Worm (Caenorhabditis elegans) whole organism, L4 larva: Measurements from ENCODE around the gene T27E4.5.

Experiments
- F49E8.2 ChIP-seq: sonication (generic microtip); optimal IDR thresholded peaks from 2 replicates; lab custom pipeline; 2016; ENCODE audit warnings: missing compliant biosample characterization, mild to moderate bottlenecking, missing genetic modification characterization, borderline replicate concordance
- T20F7.1 ChIP-seq: fragments of 200-800 bp; sonication (Bioruptor generic); optimal IDR thresholded peaks from 2 replicates; lab custom pipeline; 2018; ENCODE audit warnings: mild to moderate bottlenecking, missing genetic modification characterization, missing compliant biosample characterization
- Y48G9A.11 ChIP-seq: fragments of 200-800 bp; sonication (Bioruptor generic); IDR thresholded peaks from 2 replicates; pipeline ENCODE4 v1.3.6; 2022; ENCODE audit warnings: missing genetic modification reagents, missing genetic modification characterization, missing compliant biosample characterization
- Y5F2A.4 ChIP-seq: fragments of 200-800 bp; sonication (Bioruptor generic); optimal IDR thresholded peaks from 2 replicates; lab custom pipeline; 2018; ENCODE audit warnings: mild to moderate bottlenecking, missing genetic modification characterization, missing compliant biosample characterization
- ZK546.5 ChIP-seq, 2 experiments: sonication (generic microtip); optimal IDR thresholded peaks; 2 replicates each; lab custom pipeline; 2017; ENCODE audit warnings: missing biosample characterization in 2 of 2, missing genetic modification characterization in 2 of 2
- aha-1 ChIP-seq: fragments of 150-350 bp; peaks from one replicate; lab custom pipeline; 2014; ENCODE audit warnings: missing biosample characterization, missing genetic modification characterization
- ceh-28 ChIP-seq: fragments of 150-350 bp; optimal IDR thresholded peaks from 2 replicates; lab custom pipeline; 2014; ENCODE audit warnings: missing biosample characterization, missing genetic modification reagents, missing genetic modification characterization
- ceh-82 ChIP-seq: sonication (generic microtip); optimal IDR thresholded peaks from 2 replicates; lab custom pipeline; 2017; ENCODE audit warnings: missing biosample characterization, missing genetic modification characterization
- cey-2 ChIP-seq: sonication (generic microtip); optimal IDR thresholded peaks from 3 replicates; lab custom pipeline; 2017; ENCODE audit warnings: missing genetic modification characterization, mild to moderate bottlenecking, missing compliant biosample characterization, antibody characterized with exemption, borderline replicate concordance; ENCODE audit not compliant: insufficient read depth
- daf-16 ChIP-seq, 3 experiments: sonication (generic microtip); optimal IDR thresholded peaks; 2 replicates each; lab custom pipeline; 2016 to 2017; ENCODE audit warnings: missing genetic modification characterization in 3 of 3, missing genetic modification reagents in 3 of 3, mild to moderate bottlenecking in 2 of 3, missing compliant biosample characterization in 2 of 3, missing biosample characterization in 1 of 3, moderate library complexity in 1 of 3
- daf-8 ChIP-seq: fragments of 200-800 bp; sonication (Bioruptor generic); IDR thresholded peaks from 2 replicates; pipeline ENCODE4 v1.3.6; 2022; ENCODE audit warnings: missing genetic modification characterization, missing compliant biosample characterization
- hlh-30 ChIP-seq: sonication (generic microtip); optimal IDR thresholded peaks from 2 replicates; lab custom pipeline; 2017; ENCODE audit warnings: antibody characterized with exemption, mild to moderate bottlenecking, missing genetic modification characterization, missing compliant biosample characterization; ENCODE audit not compliant: insufficient read depth
- jun-1 ChIP-seq: fragments of 150-350 bp; optimal IDR thresholded peaks from 2 replicates; lab custom pipeline; 2014; ENCODE audit warnings: missing biosample characterization, missing genetic modification reagents, missing genetic modification characterization
- lim-7 ChIP-seq: fragments of 200-800 bp; sonication (Bioruptor generic); IDR thresholded peaks from 2 replicates; pipeline ENCODE4 v1.3.6; 2022; ENCODE audit warnings: missing genetic modification characterization, missing compliant biosample characterization
- lir-3 ChIP-seq: sonication (generic microtip); optimal IDR thresholded peaks from 2 replicates; lab custom pipeline; 2016; ENCODE audit warnings: mild to moderate bottlenecking, missing genetic modification characterization, missing compliant biosample characterization
- lsy-2 ChIP-seq, 2 experiments: fragments of 150-350 bp in 1 of 2; sonication (generic microtip) in 1 of 2; optimal IDR thresholded peaks; 2 replicates each; lab custom pipeline; 2014 to 2017; ENCODE audit warnings: missing biosample characterization in 2 of 2, missing genetic modification characterization in 2 of 2
- madf-5 ChIP-seq, 2 experiments: fragments of 200-800 bp; sonication (Bioruptor generic); IDR thresholded peaks; 2 replicates each; pipeline ENCODE4 v1.3.6; 2022; ENCODE audit warnings: missing compliant biosample characterization in 2 of 2, missing genetic modification characterization in 2 of 2
- madf-9 ChIP-seq: fragments of 200-800 bp; sonication (Bioruptor generic); conservative IDR thresholded peaks from 2 replicates; pipeline ENCODE4 v1.3.6; 2022; ENCODE audit warnings: missing genetic modification reagents, missing genetic modification characterization, missing compliant biosample characterization
- mdt-29 ChIP-seq: fragments of 200-800 bp; sonication (Bioruptor generic); IDR thresholded peaks from 2 replicates; pipeline ENCODE4 v1.3.6; 2022; ENCODE audit warnings: missing genetic modification reagents, missing genetic modification characterization, missing compliant biosample characterization
- mep-1 ChIP-seq: fragments of 150-350 bp; sonication (generic microtip); optimal IDR thresholded peaks from 3 replicates; lab custom pipeline; 2014; ENCODE audit warnings: missing biosample characterization, missing genetic modification characterization
- nhr-11 ChIP-seq: fragments of 150-350 bp; optimal IDR thresholded peaks from 2 replicates; lab custom pipeline; 2014; ENCODE audit warnings: missing biosample characterization, missing genetic modification characterization
- nhr-25 ChIP-seq: sonication (generic microtip); optimal IDR thresholded peaks from 2 replicates; lab custom pipeline; 2017; ENCODE audit warnings: missing genetic modification characterization, mild to moderate bottlenecking, missing compliant biosample characterization, antibody characterized with exemption, moderate library complexity, borderline replicate concordance; ENCODE audit not compliant: insufficient read depth
- pha-4 ChIP-seq, 2 experiments: fragments of 150-350 bp in 1 of 2; fragments of 200-800 bp in 1 of 2; sonication (Bioruptor generic) in 1 of 2; IDR thresholded peaks in 1 of 2; optimal IDR thresholded peaks in 1 of 2; 2 replicates each; pipeline versions ENCODE4 v1.3.6 to Lab custom; 2014 to 2022; ENCODE audit warnings: missing genetic modification characterization in 2 of 2, missing genetic modification reagents in 2 of 2, missing biosample characterization in 1 of 2, missing compliant biosample characterization in 1 of 2
- pqm-1 ChIP-seq: sonication (generic microtip); optimal IDR thresholded peaks from 2 replicates; lab custom pipeline; 2017; ENCODE audit warnings: missing biosample characterization, missing genetic modification characterization
- skn-1 ChIP-seq: fragments of 150-350 bp; optimal IDR thresholded peaks from 2 replicates; lab custom pipeline; 2014; ENCODE audit warnings: missing biosample characterization, missing genetic modification characterization
- snpc-1.2 ChIP-seq: fragments of 200-800 bp; sonication (Bioruptor generic); IDR thresholded peaks from 2 replicates; pipeline ENCODE4 v1.3.6; 2022; ENCODE audit warnings: missing genetic modification reagents, missing genetic modification characterization, missing compliant biosample characterization
- tag-97 ChIP-seq: fragments of 200-800 bp; sonication (Bioruptor generic); IDR thresholded peaks from 2 replicates; pipeline ENCODE4 v1.3.6; 2022; ENCODE audit warnings: missing genetic modification characterization, missing compliant biosample characterization
- zfp-2 ChIP-seq: sonication (generic microtip); optimal IDR thresholded peaks from 2 replicates; lab custom pipeline; 2016; ENCODE audit warnings: mild to moderate bottlenecking, missing genetic modification characterization, missing compliant biosample characterization
- zip-2 ChIP-seq: fragments of 150-350 bp; optimal IDR thresholded peaks from 2 replicates; lab custom pipeline; 2014; ENCODE audit warnings: missing biosample characterization, missing genetic modification characterization
- ztf-7 ChIP-seq: fragments of 150-350 bp; optimal IDR thresholded peaks from 2 replicates; lab custom pipeline; 2014; ENCODE audit warnings: missing biosample characterization, missing genetic modification characterization

The T27E4.5 gene

ce11 chrV:9054771-9055170 lies 14.8 kb downstream of the T27E4.5 start, which contains the start of gene swm-1:
Gene swm-1, minus strand, starts transcription at chrV:9054871.
- no peak for TF ChIP-seq F49E8.2 (tag; lab: Kevin White, UChicago)
- no peak for TF ChIP-seq daf-8
- no peak for TF ChIP-seq nhr-11
- TF ChIP-seq daf-16 (GFP tag; optimal IDR thresholded peaks at IDR 0.05; lab: Kevin White, UChicago): no peak
- no peak for TF ChIP-seq daf-16 (tag; optimal IDR thresholded peaks at IDR 0.05; lab: Kevin White, UChicago)
- no peak for TF ChIP-seq lim-7
- TF ChIP-seq Y5F2A.4 (GFP tag; lab: Kevin White, UChicago): no peak
- peak; percentile 11 for TF ChIP-seq aha-1 (tag; lab: Kevin White, UChicago)

- TF ChIP-seq jun-1 (tag; lab: Kevin White, UChicago): no peak
- TF ChIP-seq tag-97 (GFP tag; lab: Robert Waterston, UW): no peak
- TF ChIP-seq skn-1 (tag; lab: Kevin White, UChicago): no peak
- no peak for TF ChIP-seq pha-4 (GFP tag; IDR thresholded peaks at IDR 0.05; lab: Robert Waterston, UW)
- TF ChIP-seq pha-4 (tag; optimal IDR thresholded peaks at IDR 0.05; lab: Kevin White, UChicago): no peak
- TF ChIP-seq lir-3: no peak
- TF ChIP-seq Y5F2A.4 (GFP tag; lab: Kevin White, UChicago): no peak
- TF ChIP-seq nhr-25: no peak
- no peak for TF ChIP-seq mdt-29 (GFP tag; lab: Robert Waterston, UW)
- TF ChIP-seq, all 104 proteins: peak for 0
These were observed 15.6 kb downstream of the T27E4.5 start, which contains the start of gene C25E10.8 for ce11 chrV:9053969-9054368. Gene C25E10.8, minus strand, starts transcription at chrV:9054069.

ce11 chrV:9053235-9053634 lies 16.3 kb downstream of the T27E4.5 start:
- peak; percentile 93 for TF ChIP-seq aha-1 (tag; lab: Kevin White, UChicago)
- TF ChIP-seq mep-1 (tag; lab: Kevin White, UChicago): no peak

- TF ChIP-seq T20F7.1 (GFP tag; lab: Kevin White, UChicago) (no peak), Y48G9A.11 (GFP tag; lab: Robert Waterston, UW) (no peak), snpc-1.2 (GFP tag; lab: Robert Waterston, UW) (no peak), pqm-1 (tag; lab: Kevin White, UChicago) (no peak), ceh-82 (tag; lab: Kevin White, UChicago) (no peak), zip-2 (tag; lab: Kevin White, UChicago) (no peak), cey-2 (no peak), hlh-30 (tag; lab: Kevin White, UChicago) (no peak), madf-5 (GFP tag; IDR thresholded peaks at IDR 0.05; lab: Robert Waterston, UW) (no peak)
These were observed 18.5 kb downstream of the T27E4.5 start, which contains the start of gene C25E10.7 for ce11 chrV:9051100-9051499. Gene C25E10.7, minus strand, starts transcription at chrV:9051200.

- TF ChIP-seq zfp-2 (tag; lab: Kevin White, UChicago) (no peak), ceh-28 (tag; lab: Kevin White, UChicago) (no peak), madf-9 (GFP tag; lab: Robert Waterston, UW) (no peak), ZK546.5 (tag; optimal IDR thresholded peaks at IDR 0.05; lab: Kevin White, UChicago) (no peak), zip-2 (tag; lab: Kevin White, UChicago) (no peak), ztf-7 (tag; lab: Kevin White, UChicago) (no peak), pha-4 (GFP tag; IDR thresholded peaks at IDR 0.05; lab: Robert Waterston, UW) (no peak), pha-4 (tag; optimal IDR thresholded peaks at IDR 0.05; lab: Kevin White, UChicago) (no peak), lsy-2 (tag; optimal IDR thresholded peaks at IDR 0.05; lab: Kevin White, UChicago) (no peak)
These were observed 20.3 kb downstream of the T27E4.5 start for ce11 chrV:9049271-9049670.
